Fruit fly (Drosophila melanogaster) whole organism, embryonic: ENCODE data around the gene comm.

ENCODE experiments used
- Antp ChIP-seq: fragments of 200-800 bp; sonication (Bioruptor generic); optimal IDR thresholded peaks from 3 replicates; lab custom pipeline; 2016; ENCODE audit warnings: missing biosample characterization, missing genetic modification characterization
- Bgb ChIP-seq: fragments of 200-800 bp; sonication (Bioruptor generic); IDR thresholded peaks from 2 replicates; pipeline ENCODE4 v1.3.6; 2022; ENCODE audit warnings: missing biosample characterization, missing genetic modification characterization; ENCODE audit not compliant: partially characterized antibody
- BtbVII ChIP-seq: fragments of 200-800 bp; sonication (Bioruptor generic); optimal IDR thresholded peaks from 3 replicates; lab custom pipeline; 2017; ENCODE audit warnings: missing biosample characterization, mild to moderate bottlenecking, missing genetic modification characterization
- CG10274 ChIP-seq: fragments of 200-800 bp; sonication (Bioruptor generic); optimal IDR thresholded peaks from 3 replicates; lab custom pipeline; 2017; ENCODE audit warnings: missing biosample characterization, mild to moderate bottlenecking, missing genetic modification characterization
- CG11696 ChIP-seq: fragments of 200-800 bp; sonication (Bioruptor generic); IDR thresholded peaks from 2 replicates; pipeline ENCODE4 v1.3.6; 2022; ENCODE audit warnings: missing biosample characterization, missing genetic modification characterization
- CG12071 ChIP-seq: fragments of 200-800 bp; sonication (Bioruptor generic); optimal IDR thresholded peaks from 3 replicates; lab custom pipeline; 2018; ENCODE audit warnings: missing biosample characterization, mild to moderate bottlenecking, missing genetic modification characterization
- CG12391 ChIP-seq: fragments of 200-800 bp; sonication (Bioruptor generic); optimal IDR thresholded peaks from 3 replicates; lab custom pipeline; 2018; ENCODE audit warnings: missing biosample characterization, mild to moderate bottlenecking, missing genetic modification characterization, moderate library complexity
- CG12744 ChIP-seq: fragments of 200-800 bp; sonication (Bioruptor generic); optimal IDR thresholded peaks from 2 replicates; lab custom pipeline; 2016; ENCODE audit warnings: missing biosample characterization, missing genetic modification characterization
- CG13775 ChIP-seq: fragments of 200-800 bp; sonication (Bioruptor generic); optimal IDR thresholded peaks from 3 replicates; lab custom pipeline; 2017; ENCODE audit warnings: missing biosample characterization, mild to moderate bottlenecking, missing genetic modification characterization
- CG14965 ChIP-seq: fragments of 200-800 bp; sonication (Bioruptor generic); optimal IDR thresholded peaks from 2 replicates; lab custom pipeline; 2016; ENCODE audit warnings: missing biosample characterization, missing genetic modification characterization, borderline replicate concordance
- CG15073 ChIP-seq: fragments of 200-800 bp; sonication (Bioruptor generic); optimal IDR thresholded peaks from 2 replicates; lab custom pipeline; 2016; ENCODE audit warnings: missing biosample characterization, missing genetic modification characterization
- CG1529 ChIP-seq: fragments of 200-800 bp; sonication (Bioruptor generic); optimal IDR thresholded peaks from 3 replicates; lab custom pipeline; 2018; ENCODE audit warnings: missing biosample characterization, missing genetic modification characterization
- CG15514 ChIP-seq: fragments of 200-800 bp; sonication (Bioruptor generic); optimal IDR thresholded peaks from 3 replicates; lab custom pipeline; 2017; ENCODE audit warnings: missing biosample characterization, missing genetic modification characterization, mild to moderate bottlenecking, moderate library complexity, missing genetic modification reagents
- CG16863 ChIP-seq: fragments of 200-800 bp; sonication (Bioruptor generic); optimal IDR thresholded peaks from 3 replicates; lab custom pipeline; 2016; ENCODE audit warnings: missing biosample characterization, missing genetic modification characterization
- CG17912 ChIP-seq: fragments of 200-800 bp; sonication (Bioruptor generic); optimal IDR thresholded peaks from 2 replicates; lab custom pipeline; 2018; ENCODE audit warnings: missing biosample characterization, mild to moderate bottlenecking, missing genetic modification characterization
- CG30403 ChIP-seq: fragments of 200-800 bp; sonication (Bioruptor generic); optimal IDR thresholded peaks from 3 replicates; lab custom pipeline; 2016; ENCODE audit warnings: missing biosample characterization, missing genetic modification characterization
- CG3838 ChIP-seq: fragments of 200-800 bp; sonication (Bioruptor generic); optimal IDR thresholded peaks from 3 replicates; lab custom pipeline; 2016; ENCODE audit warnings: missing biosample characterization, missing genetic modification characterization
- CG3847 ChIP-seq: fragments of 200-800 bp; sonication (Bioruptor generic); IDR thresholded peaks from 2 replicates; pipeline ENCODE4 v1.3.6; 2022; ENCODE audit warnings: missing biosample characterization, missing genetic modification characterization
- CG3995 ChIP-seq: fragments of 200-800 bp; sonication (Bioruptor generic); optimal IDR thresholded peaks from 3 replicates; lab custom pipeline; 2016; ENCODE audit warnings: missing biosample characterization, missing genetic modification characterization
- CG4854 ChIP-seq: fragments of 200-800 bp; sonication (Bioruptor generic); optimal IDR thresholded peaks from 2 replicates; lab custom pipeline; 2016; ENCODE audit warnings: missing biosample characterization, missing genetic modification characterization, inconsistent platforms
- CG6683 ChIP-seq: fragments of 200-800 bp; sonication (Bioruptor generic); optimal IDR thresholded peaks from 2 replicates; lab custom pipeline; 2017; ENCODE audit warnings: missing biosample characterization, mild to moderate bottlenecking, missing genetic modification characterization, missing genetic modification reagents
- CG8359 ChIP-seq: fragments of 200-800 bp; sonication (Bioruptor generic); optimal IDR thresholded peaks from 2 replicates; lab custom pipeline; 2017; ENCODE audit warnings: missing biosample characterization, mild to moderate bottlenecking, missing genetic modification characterization, borderline replicate concordance
- CG9727 ChIP-seq: fragments of 200-800 bp; sonication (Bioruptor generic); optimal IDR thresholded peaks from 3 replicates; lab custom pipeline; 2017; ENCODE audit warnings: missing biosample characterization, mild to moderate bottlenecking, missing genetic modification characterization
- Dad ChIP-seq: fragments of 200-800 bp; sonication (Bioruptor generic); optimal IDR thresholded peaks from 3 replicates; lab custom pipeline; 2016; ENCODE audit warnings: missing biosample characterization, missing genetic modification characterization
- Fer2 ChIP-seq: fragments of 200-800 bp; sonication (Bioruptor generic); optimal IDR thresholded peaks from 2 replicates; lab custom pipeline; 2018; ENCODE audit warnings: missing biosample characterization, mild to moderate bottlenecking, missing genetic modification characterization, moderate library complexity
- HLH54F ChIP-seq: fragments of 200-800 bp; sonication (Bioruptor generic); optimal IDR thresholded peaks from 3 replicates; lab custom pipeline; 2016; ENCODE audit warnings: missing biosample characterization, missing genetic modification characterization
- Hey ChIP-seq: fragments of 200-800 bp; sonication (Bioruptor generic); optimal IDR thresholded peaks from 3 replicates; lab custom pipeline; 2018; ENCODE audit warnings: missing biosample characterization, mild to moderate bottlenecking, missing genetic modification characterization
- Hr51 ChIP-seq, 2 experiments: fragments of 200-800 bp; sonication (Bioruptor generic); optimal IDR thresholded peaks; 2 replicates in 1 of 2; 3 replicates in 1 of 2; lab custom pipeline; 2016 to 2018; ENCODE audit warnings: missing biosample characterization in 2 of 2, missing genetic modification characterization in 2 of 2, mild to moderate bottlenecking in 1 of 2, moderate library complexity in 1 of 2
- Med ChIP-seq: fragments of 200-800 bp; sonication (Bioruptor generic); peaks from one replicate; lab custom pipeline; 2016; ENCODE audit warnings: missing biosample characterization, missing genetic modification characterization, mild to moderate bottlenecking, inconsistent platforms, moderate library complexity
- Nf-YA ChIP-seq: fragments of 200-800 bp; sonication (Bioruptor generic); IDR thresholded peaks from 2 replicates; pipeline ENCODE4 v1.3.6; 2022; ENCODE audit warnings: missing biosample characterization, missing genetic modification characterization
- PHDP ChIP-seq: fragments of 200-800 bp; sonication (Bioruptor generic); optimal IDR thresholded peaks from 3 replicates; lab custom pipeline; 2018; ENCODE audit warnings: missing biosample characterization, mild to moderate bottlenecking, missing genetic modification characterization, moderate library complexity
- Scr ChIP-seq: fragments of 200-800 bp; sonication (Bioruptor generic); IDR thresholded peaks from 2 replicates; pipeline ENCODE4 v1.3.6; 2022; ENCODE audit warnings: missing biosample characterization, missing genetic modification characterization; ENCODE audit not compliant: partially characterized antibody
- Xbp1 ChIP-seq: fragments of 200-800 bp; sonication (Bioruptor generic); optimal IDR thresholded peaks from 3 replicates; lab custom pipeline; 2016; ENCODE audit warnings: missing biosample characterization, mild to moderate bottlenecking, missing genetic modification characterization
- ash1 ChIP-seq: fragments of 200-800 bp; sonication (Bioruptor generic); optimal IDR thresholded peaks from 2 replicates; lab custom pipeline; 2018; ENCODE audit warnings: missing biosample characterization, mild to moderate bottlenecking, missing genetic modification characterization
- bab2 ChIP-seq: fragments of 200-800 bp; sonication (Bioruptor generic); optimal IDR thresholded peaks from 2 replicates; lab custom pipeline; 2016; ENCODE audit warnings: missing biosample characterization, missing genetic modification characterization
- bowl ChIP-seq: fragments of 200-800 bp; sonication (Bioruptor generic); IDR thresholded peaks from 2 replicates; pipeline ENCODE4 v1.3.6; 2022; ENCODE audit warnings: missing biosample characterization, missing genetic modification characterization
- cato ChIP-seq: fragments of 200-800 bp; sonication (Bioruptor generic); optimal IDR thresholded peaks from 2 replicates; lab custom pipeline; 2016; ENCODE audit warnings: missing biosample characterization, missing genetic modification characterization, borderline replicate concordance
- cwo ChIP-seq: fragments of 200-800 bp; sonication (Bioruptor generic); optimal IDR thresholded peaks from 3 replicates; lab custom pipeline; 2017; ENCODE audit warnings: missing biosample characterization, missing genetic modification characterization, mild to moderate bottlenecking, moderate library complexity, missing genetic modification reagents
- fd3F ChIP-seq: fragments of 200-800 bp; sonication (Bioruptor generic); optimal IDR thresholded peaks from 2 replicates; lab custom pipeline; 2018; ENCODE audit warnings: missing biosample characterization, mild to moderate bottlenecking, missing genetic modification characterization, moderate library complexity
- ftz-f1 ChIP-seq: fragments of 200-800 bp; sonication (Bioruptor generic); optimal IDR thresholded peaks from 2 replicates; lab custom pipeline; 2016; ENCODE audit warnings: missing biosample characterization, missing genetic modification characterization
- gcm ChIP-seq: fragments of 200-800 bp; sonication (Bioruptor generic); optimal IDR thresholded peaks from 2 replicates; lab custom pipeline; 2019; ENCODE audit warnings: missing biosample characterization, mild to moderate bottlenecking, missing genetic modification characterization, moderate library complexity
- ham ChIP-seq: fragments of 200-800 bp; sonication (Bioruptor generic); IDR thresholded peaks from 2 replicates; pipeline ENCODE4 v1.3.6; 2022; ENCODE audit warnings: missing biosample characterization, missing genetic modification characterization
- sna ChIP-seq: fragments of 200-800 bp; sonication (Bioruptor generic); IDR thresholded peaks from 2 replicates; pipeline ENCODE4 v1.3.6; 2022; ENCODE audit warnings: missing biosample characterization, missing genetic modification characterization; ENCODE audit not compliant: partially characterized antibody
- tin ChIP-seq: fragments of 200-800 bp; sonication (Bioruptor generic); optimal IDR thresholded peaks from 3 replicates; lab custom pipeline; 2016; ENCODE audit warnings: missing biosample characterization, missing genetic modification characterization
- trh ChIP-seq: fragments of 200-800 bp; sonication (Bioruptor generic); optimal IDR thresholded peaks from 2 replicates; lab custom pipeline; 2016; ENCODE audit warnings: missing biosample characterization, missing genetic modification characterization
- usp ChIP-seq: fragments of >200 bp; optimal IDR thresholded peaks from 2 replicates; lab custom pipeline; 2017; ENCODE audit warnings: missing biosample characterization, missing genetic modification characterization
- wek ChIP-seq: fragments of 200-800 bp; sonication (Bioruptor generic); optimal IDR thresholded peaks from 3 replicates; lab custom pipeline; 2018; ENCODE audit warnings: missing biosample characterization, mild to moderate bottlenecking, missing genetic modification characterization, moderate library complexity
- zen ChIP-seq: fragments of 200-800 bp; sonication (Bioruptor generic); optimal IDR thresholded peaks from 3 replicates; lab custom pipeline; 2018; ENCODE audit warnings: missing biosample characterization, mild to moderate bottlenecking, missing genetic modification characterization, moderate library complexity
- zen2 ChIP-seq: fragments of 200-800 bp; sonication (Bioruptor generic); IDR thresholded peaks from 3 replicates; pipeline ENCODE4 v1.3.6; 2022; ENCODE audit warnings: missing biosample characterization, missing genetic modification characterization; ENCODE audit not compliant: partially characterized antibody

Gene comm

dm6 chr3L:15713932-15714492 lies 14.2 kb downstream of the comm start (continued):
- TF ChIP-seq CG9727 (peak; percentile 78), CG3838 (GFP tag; lab: Kevin White, UChicago) (peak; percentile 24), usp (GFP tag; lab: Kevin White, UChicago) (no peak), CG11696 (no peak), Med (GFP tag; lab: Kevin White, UChicago) (peak; percentile 91), sna (GFP tag; lab: Robert Waterston, UW) (no peak), PHDP (tag; lab: Kevin White, UChicago) (peak; percentile 68), CG16863 (GFP tag; lab: Kevin White, UChicago) (peak; percentile 65), fd3F (GFP tag; lab: Kevin White, UChicago) (peak; percentile 44), CG8359 (peak; percentile 55), Scr (GFP tag; lab: Robert Waterston, UW) (no peak), bowl (GFP tag; lab: Robert Waterston, UW) (0 out of 2 replicates have a peak, but pooled peaks have one; percentile 10), CG12071 (GFP tag; lab: Kevin White, UChicago) (peak; percentile 76), Bgb (GFP tag; lab: Robert Waterston, UW) (no peak), wek (GFP tag; lab: Kevin White, UChicago) (peak; percentile 65), trh (peak; percentile 59), ftz-f1 (no peak), BtbVII (GFP tag; lab: Kevin White, UChicago) (peak; percentile 58), CG1529 (GFP tag; lab: Kevin White, UChicago) (peak; percentile 51), cato (GFP tag; lab: Kevin White, UChicago) (no peak), CG3995 (no peak), CG15514 (GFP tag; lab: Kevin White, UChicago) (peak; percentile 62), CG30403 (GFP tag; lab: Kevin White, UChicago) (no peak), CG4854 (GFP tag; lab: Kevin White, UChicago) (peak; percentile 74), gcm (GFP tag; lab: Kevin White, UChicago) (peak; percentile 11), tin (GFP tag; lab: Kevin White, UChicago) (no peak), CG17912 (GFP tag; lab: Kevin White, UChicago) (peak; percentile 7), zen (peak; percentile 86), CG14965 (GFP tag; lab: Kevin White, UChicago) (peak; percentile 48), CG6683 (GFP tag; lab: Kevin White, UChicago) (peak; percentile 20), ash1 (GFP tag; lab: Kevin White, UChicago) (peak; percentile 70), Hr51 (GFP tag; optimal IDR thresholded peaks at IDR 0.05; lab: Kevin White, UChicago) (peak in 1 of 2 experiments; percentile 39), bab2 (GFP tag; lab: Kevin White, UChicago) (peak; percentile 74), CG15073 (GFP tag; lab: Kevin White, UChicago) (no peak), CG12391 (tag; lab: Kevin White, UChicago) (no peak), ham (no peak), zen2 (GFP tag; lab: Robert Waterston, UW) (no peak), Dad (GFP tag; lab: Kevin White, UChicago) (peak; percentile 47), CG13775 (GFP tag; lab: Kevin White, UChicago) (peak; percentile 41), Xbp1 (GFP tag; lab: Kevin White, UChicago) (peak; percentile 4), Fer2 (tag; lab: Kevin White, UChicago) (no peak), CG12744 (GFP tag; lab: Kevin White, UChicago) (peak; percentile 45), Nf-YA (GFP tag; lab: Robert Waterston, UW) (peak; percentile 69; the same call in 1 of the 2 replicates), CG3847 (GFP tag; lab: Robert Waterston, UW) (no peak), CG10274 (no peak), cwo (GFP tag; lab: Kevin White, UChicago) (peak; percentile 28), HLH54F (GFP tag; lab: Kevin White, UChicago) (peak; percentile 5), Antp (GFP tag; lab: Kevin White, UChicago) (no peak), Hey (tag; lab: Kevin White, UChicago) (peak; percentile 62)
